Worm (Caenorhabditis elegans): ENCODE data around the gene Y62H9A.12.

Gene Y62H9A.12

ce11 chrX:11920723-11921283 is 6.9 kb downstream of the Y62H9A.12 start, which contains the start of gene Y62H9A.14:
Gene Y62H9A.14 (plus strand): TSS chrX:11921233.
- no peak for TF ChIP-seq bed-3 (GFP tag; optimal IDR thresholded peaks at IDR 0.05)
- no peak for TF ChIP-seq nhr-12 (tag; optimal IDR thresholded peaks at IDR 0.05)
- no peak for TF ChIP-seq mls-2 (tag; optimal IDR thresholded peaks at IDR 0.05)
- no peak for TF ChIP-seq ztf-11 (tag; optimal IDR thresholded peaks at IDR 0.05)
- TF ChIP-seq zip-8 (tag; optimal IDR thresholded peaks at IDR 0.05): no peak
- no peak for TF ChIP-seq ceh-39 (tag; optimal IDR thresholded peaks at IDR 0.05)
- no peak for TF ChIP-seq blmp-1 (tag; optimal IDR thresholded peaks at IDR 0.05)
- TF ChIP-seq unc-39 (tag; optimal IDR thresholded peaks at IDR 0.05): no peak
- no peak for TF ChIP-seq lin-13 (tag; optimal IDR thresholded peaks at IDR 0.05)
- TF ChIP-seq flh-1 (GFP tag; optimal IDR thresholded peaks at IDR 0.05): no peak
- TF ChIP-seq ces-1 (GFP tag; optimal IDR thresholded peaks at IDR 0.05): no peak
- TF ChIP-seq elt-3 (tag; optimal IDR thresholded peaks at IDR 0.05): no peak
- TF ChIP-seq mep-1 (tag; optimal IDR thresholded peaks at IDR 0.05): no peak
- no peak for TF ChIP-seq ham-2 (GFP tag; optimal IDR thresholded peaks at IDR 0.05)
- no peak for TF ChIP-seq tbx-8 (GFP tag; optimal IDR thresholded peaks at IDR 0.05)
- TF ChIP-seq nhr-76 (tag; optimal IDR thresholded peaks at IDR 0.05): no peak
- TF ChIP-seq mab-5 (tag; optimal IDR thresholded peaks at IDR 0.05): no peak
- no peak for TF ChIP-seq M03D4.4 (tag; optimal IDR thresholded peaks at IDR 0.05)

ce11 chrX:11924158-11924557 is 10.2 kb downstream of the Y62H9A.12 start, which contains the start of gene F55G7.1:
Gene F55G7.1 (plus strand): TSS chrX:11924433.
- TF ChIP-seq nhr-237 (tag; optimal IDR thresholded peaks at IDR 0.05) (peak; percentile 9), lin-32 (GFP tag; optimal IDR thresholded peaks at IDR 0.05) (no peak)

- TF ChIP-seq mep-1 (tag; optimal IDR thresholded peaks at IDR 0.05) (no peak), unc-39 (tag; optimal IDR thresholded peaks at IDR 0.05) (no peak), nhr-28 (tag; optimal IDR thresholded peaks at IDR 0.05) (no peak), blmp-1 (tag; optimal IDR thresholded peaks at IDR 0.05) (no peak), unc-62 (GFP tag; optimal IDR thresholded peaks at IDR 0.05) (no peak), lsy-2 (tag; optimal IDR thresholded peaks at IDR 0.05) (no peak), nhr-12 (tag; optimal IDR thresholded peaks at IDR 0.05) (no peak), tbx-8 (GFP tag; optimal IDR thresholded peaks at IDR 0.05) (no peak), snpc-4 (tag; optimal IDR thresholded peaks at IDR 0.05) (no peak), drap-1 (GFP tag; optimal IDR thresholded peaks at IDR 0.05) (no peak), elt-1 (tag; optimal IDR thresholded peaks at IDR 0.05; ENCODE audit: borderline replicate concordance, insufficient read depth) (no peak), M03D4.4 (tag; optimal IDR thresholded peaks at IDR 0.05) (no peak), flh-1 (GFP tag; optimal IDR thresholded peaks at IDR 0.05) (no peak), pha-4 (tag; optimal IDR thresholded peaks at IDR 0.05) (no peak), ham-2 (GFP tag; optimal IDR thresholded peaks at IDR 0.05) (no peak)
Observed at ce11 chrX:11925243-11925642, 11.3 kb downstream of the Y62H9A.12 start.

ce11 chrX:11927585-11927984 is 13.7 kb downstream of the Y62H9A.12 start, which contains the start of gene F55G7.4:
Gene F55G7.4 (plus strand): TSS chrX:11927885.
- TF ChIP-seq elt-3 (tag; optimal IDR thresholded peaks at IDR 0.05) (no peak), lin-13 (tag; optimal IDR thresholded peaks at IDR 0.05) (no peak), flh-1 (GFP tag; optimal IDR thresholded peaks at IDR 0.05) (no peak), drap-1 (GFP tag; optimal IDR thresholded peaks at IDR 0.05) (no peak), pha-4 (tag; optimal IDR thresholded peaks at IDR 0.05) (no peak), hlh-1 (tag; optimal IDR thresholded peaks at IDR 0.05) (no peak), bed-3 (GFP tag; optimal IDR thresholded peaks at IDR 0.05) (no peak), blmp-1 (tag; optimal IDR thresholded peaks at IDR 0.05) (no peak), nhr-76 (tag; optimal IDR thresholded peaks at IDR 0.05) (no peak), ztf-11 (tag; optimal IDR thresholded peaks at IDR 0.05) (no peak), ceh-43 (GFP tag; optimal IDR thresholded peaks at IDR 0.05) (no peak), unc-62 (GFP tag; optimal IDR thresholded peaks at IDR 0.05) (no peak), mls-2 (tag; optimal IDR thresholded peaks at IDR 0.05) (no peak), nhr-2 (tag; optimal IDR thresholded peaks at IDR 0.05) (no peak), unc-39 (tag; optimal IDR thresholded peaks at IDR 0.05) (no peak), mep-1 (tag; optimal IDR thresholded peaks at IDR 0.05) (no peak), ces-1 (GFP tag; optimal IDR thresholded peaks at IDR 0.05) (no peak)

ce11 chrX:11931559-11931958 is 17.6 kb downstream of the Y62H9A.12 start, which contains the start of gene dot-1.4:
Gene dot-1.4 (minus strand): TSS chrX:11931659.
- TF ChIP-seq bed-3 (GFP tag; optimal IDR thresholded peaks at IDR 0.05) (no peak), ceh-83 (GFP tag; optimal IDR thresholded peaks at IDR 0.05) (no peak), cnd-1 (tag; optimal IDR thresholded peaks at IDR 0.05) (no peak), tbx-8 (GFP tag; optimal IDR thresholded peaks at IDR 0.05) (no peak), ztf-11 (tag; optimal IDR thresholded peaks at IDR 0.05) (no peak), ceh-39 (tag; optimal IDR thresholded peaks at IDR 0.05) (no peak), mab-5 (tag; optimal IDR thresholded peaks at IDR 0.05) (no peak), drap-1 (GFP tag; optimal IDR thresholded peaks at IDR 0.05) (no peak)
